Fruit fly (Drosophila melanogaster): ENCODE measurements around the gene mRpS34.

The mRpS34 gene

DNA sequence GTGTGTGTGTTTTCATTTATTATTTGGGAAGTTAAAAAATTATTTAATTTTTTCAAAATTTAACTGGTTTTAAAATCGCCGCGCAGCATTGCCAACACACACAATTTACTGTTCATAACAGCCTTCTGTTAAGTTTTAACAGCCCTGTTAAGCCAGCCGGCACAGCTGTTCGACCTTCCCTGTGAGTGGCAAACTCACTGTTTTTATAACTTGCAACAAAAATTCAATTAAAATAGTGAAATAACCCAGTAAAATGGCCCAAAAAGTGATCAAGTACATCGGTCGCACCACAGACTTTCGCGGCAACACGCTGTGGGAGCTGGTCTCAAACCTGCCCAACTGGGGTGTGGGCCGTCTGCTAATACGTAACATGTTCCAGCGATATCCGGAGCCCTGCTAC is at the start of gene mRpS34:
Gene mRpS34 (plus strand): TSS at position 161 of the 400 bp plus-strand sequence.
- no peak for TF ChIP-seq CTCF (optimal IDR thresholded peaks at IDR 0.05)
- TF ChIP-seq CG8478 (optimal IDR thresholded peaks at IDR 0.05): no peak

dm6 chr3L:16301153-16301552 is 46.7 kb upstream of the mRpS34 start, which contains the start of gene CG4982:
TSS of gene CG4982 (plus strand) at chr3L:16301453.
- no peak for TF ChIP-seq CG8478 (optimal IDR thresholded peaks at IDR 0.05)
- TF ChIP-seq CTCF (optimal IDR thresholded peaks at IDR 0.05): no peak

DNA sequence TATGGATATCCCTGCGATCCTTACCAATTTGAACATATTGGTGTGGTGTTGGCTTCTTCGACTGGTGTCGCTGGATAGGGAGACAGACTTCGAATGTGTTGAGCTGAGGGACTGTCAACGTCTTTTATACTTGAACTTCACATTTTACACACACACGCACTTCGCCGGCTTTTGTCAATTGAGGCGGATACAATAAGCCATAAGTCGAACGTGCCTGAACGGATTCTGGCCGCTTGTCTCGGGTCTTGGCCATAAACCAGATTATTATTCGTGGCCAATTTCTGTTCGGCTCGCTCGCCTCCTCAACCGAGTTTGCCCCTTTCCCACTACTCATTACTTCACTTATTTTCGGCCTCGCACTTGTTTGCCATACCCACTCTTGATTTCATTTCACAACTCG is 44.8 kb upstream of the mRpS34 start, which contains the start of gene CG13044:
Gene CG13044 (minus strand): TSS at position 101 of the 400 bp plus-strand sequence.
- TF ChIP-seq CTCF (optimal IDR thresholded peaks at IDR 0.05) (no peak), CG8478 (optimal IDR thresholded peaks at IDR 0.05) (no peak)

- TF ChIP-seq CG8478 (optimal IDR thresholded peaks at IDR 0.05) (no peak), CTCF (optimal IDR thresholded peaks at IDR 0.05) (no peak)
These were observed 43.9 kb upstream of the mRpS34 start, which contains the start of gene CG43249 for dm6 chr3L:16303982-16304381. TSS of gene CG43249 (plus strand) at chr3L:16304282.

- no peak for TF ChIP-seq CG8478 (optimal IDR thresholded peaks at IDR 0.05)
These were observed 41.8 kb upstream of the mRpS34 start, which contains the start of the genes CG13043 and CG13063 for dm6 chr3L:16305820-16306650. TSS of gene CG13043 (minus strand) at chr3L:16305870. TSS of gene CG13063 (plus strand) at chr3L:16306600.

- TF ChIP-seq CTCF (optimal IDR thresholded peaks at IDR 0.05) (no peak), CG8478 (optimal IDR thresholded peaks at IDR 0.05) (no peak)
These were observed 39.5 kb upstream of the mRpS34 start, which contains the start of gene CG13042 for dm6 chr3L:16308380-16308779. TSS of gene CG13042 (minus strand) at chr3L:16308480.

DNA sequence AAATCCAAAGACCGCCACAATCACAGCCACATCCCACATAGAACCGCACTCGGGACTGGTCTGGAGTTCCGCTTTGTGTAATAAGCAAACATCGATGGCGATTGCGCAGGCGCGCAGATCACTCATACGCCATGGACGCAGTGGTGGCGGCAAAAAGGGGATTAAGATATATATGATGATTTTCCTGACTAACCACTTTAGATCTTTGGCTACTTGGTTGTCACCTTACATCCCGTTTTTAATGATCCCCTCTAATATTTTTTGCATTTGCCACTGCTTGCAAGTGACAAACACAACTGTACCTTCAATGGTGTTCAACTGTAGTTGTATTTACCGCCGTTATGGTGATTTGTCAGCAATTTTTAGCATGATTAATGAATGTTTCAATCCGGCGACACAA is 37.9 kb upstream of the mRpS34 start:
- TF ChIP-seq CG8478 (optimal IDR thresholded peaks at IDR 0.05) (no peak), CTCF (optimal IDR thresholded peaks at IDR 0.05) (no peak)

dm6 chr3L:16313985-16314384 is 33.9 kb upstream of the mRpS34 start, which contains the start of gene CG13062:
TSS of gene CG13062 (plus strand) at chr3L:16314285.
- TF ChIP-seq CG8478 (optimal IDR thresholded peaks at IDR 0.05): no peak
- no peak for TF ChIP-seq CTCF (optimal IDR thresholded peaks at IDR 0.05)

dm6 chr3L:16317724-16318123 is 30.1 kb upstream of the mRpS34 start, which contains the start of gene Nplp3:
TSS of gene Nplp3 (plus strand) at chr3L:16318024.
- TF ChIP-seq CG8478 (optimal IDR thresholded peaks at IDR 0.05) (no peak), CTCF (optimal IDR thresholded peaks at IDR 0.05) (no peak)

DNA sequence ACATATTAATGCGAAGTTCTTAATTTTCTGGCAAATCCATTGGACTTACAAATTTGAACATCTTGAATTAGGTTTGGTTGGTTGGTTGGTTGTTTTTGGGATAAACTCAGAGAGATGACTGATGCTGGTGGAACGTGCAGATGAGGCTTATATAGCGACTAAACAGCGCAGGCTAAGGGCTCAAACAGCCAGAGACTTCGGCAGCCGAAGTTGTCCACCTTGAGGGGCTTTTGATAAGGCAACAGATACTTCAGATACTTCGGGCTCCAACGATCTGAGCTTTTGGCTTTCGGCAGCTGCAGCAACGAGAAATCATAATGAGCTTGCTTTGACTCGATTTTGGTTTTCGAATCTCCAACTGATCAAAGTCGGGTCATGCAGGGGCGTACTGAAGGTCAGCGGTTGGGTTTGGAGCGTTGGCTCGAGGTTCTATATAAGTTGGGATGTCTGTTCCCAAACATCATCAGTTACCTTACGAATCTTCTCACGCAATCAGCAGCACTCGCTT is 28.4 kb upstream of the mRpS34 start, which contains the start of the genes CG13041 and CG13060:
Gene CG13041 (minus strand): TSS at position 128 of the 508 bp plus-strand sequence.
Gene CG13060 (plus strand): TSS at position 458 of the 508 bp plus-strand sequence.
- TF ChIP-seq CTCF (optimal IDR thresholded peaks at IDR 0.05): no peak
- TF ChIP-seq CG8478 (optimal IDR thresholded peaks at IDR 0.05): no peak

DNA sequence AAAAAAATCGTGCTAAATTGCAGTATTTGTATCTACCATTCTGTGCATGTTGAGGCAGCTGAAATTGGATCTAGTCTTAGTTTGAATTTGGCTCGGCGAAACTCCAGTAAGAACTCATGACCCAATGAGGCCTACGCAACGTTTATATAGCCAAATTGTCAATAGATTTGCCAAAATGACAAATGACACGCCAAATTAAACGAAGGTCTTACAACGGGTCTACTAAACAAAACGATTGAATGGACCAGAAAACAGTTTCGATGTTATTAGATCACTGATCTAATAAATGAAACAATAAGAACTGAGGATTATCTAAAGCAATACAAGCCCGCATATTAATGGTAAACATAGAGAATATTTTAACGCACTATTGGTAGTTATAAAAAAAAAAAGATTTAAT is 26.7 kb upstream of the mRpS34 start, which contains the start of gene CG42718:
Gene CG42718 (minus strand): TSS at position 101 of the 400 bp plus-strand sequence.
- no peak for TF ChIP-seq CG8478 (optimal IDR thresholded peaks at IDR 0.05)
- no peak for TF ChIP-seq CTCF (optimal IDR thresholded peaks at IDR 0.05)

DNA sequence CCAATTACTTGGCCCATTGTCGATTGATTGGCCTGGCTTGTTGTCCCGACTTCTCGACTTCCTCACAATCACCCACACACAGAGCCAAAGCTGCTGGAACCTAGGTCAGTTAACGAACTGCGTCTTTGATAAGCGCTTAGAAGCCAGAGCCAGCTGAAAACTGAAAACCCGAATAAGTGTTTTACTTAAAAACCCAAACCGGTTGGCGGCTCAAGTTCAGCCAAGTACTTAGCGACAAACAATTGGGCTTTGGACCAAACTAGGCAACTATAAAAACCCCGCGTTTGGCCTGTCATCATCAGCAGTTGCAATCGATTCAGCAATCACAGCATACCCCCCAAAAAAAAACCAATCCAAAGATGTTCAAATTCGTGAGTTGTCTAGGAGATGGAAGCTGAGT is 24.5 kb upstream of the mRpS34 start, which contains the start of gene CG13059:
Gene CG13059 (plus strand): TSS at position 301 of the 400 bp plus-strand sequence.
- TF ChIP-seq CTCF (optimal IDR thresholded peaks at IDR 0.05): no peak
- TF ChIP-seq CG8478 (optimal IDR thresholded peaks at IDR 0.05): no peak

DNA sequence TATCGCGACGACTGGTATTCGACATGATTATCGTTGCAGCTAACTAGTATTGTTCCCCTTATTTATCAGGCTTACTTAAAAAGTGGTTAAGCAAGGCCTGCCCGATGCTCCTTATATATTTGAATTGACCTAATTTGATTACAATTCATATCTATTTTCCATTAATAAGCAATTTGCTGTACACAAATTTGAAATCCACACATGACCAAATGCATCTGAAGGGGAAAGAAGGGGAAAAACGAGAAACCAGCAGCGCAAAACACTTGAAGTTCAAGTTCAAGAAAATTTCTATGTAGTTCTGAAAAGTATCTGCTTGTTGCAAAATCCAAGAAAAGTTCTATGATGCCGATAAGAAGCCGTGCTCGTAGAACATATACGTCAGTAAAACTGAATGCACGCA is 21.2 kb upstream of the mRpS34 start, which contains the start of the genes CG13040 and CG13039:
Gene CG13040 (minus strand): TSS at position 101 of the 400 bp plus-strand sequence.
Gene CG13039 (minus strand): TSS at position 106 of the 400 bp plus-strand sequence.
- TF ChIP-seq CTCF (optimal IDR thresholded peaks at IDR 0.05) (no peak), CG8478 (optimal IDR thresholded peaks at IDR 0.05) (no peak)

dm6 chr3L:16327776-16328175 is 20.1 kb upstream of the mRpS34 start, which contains the start of gene CG13038:
TSS of gene CG13038 (minus strand) at chr3L:16327893.
- TF ChIP-seq CG8478 (optimal IDR thresholded peaks at IDR 0.05) (no peak), CTCF (optimal IDR thresholded peaks at IDR 0.05) (no peak)

Measured in S2 (cell line).